Worm (Caenorhabditis elegans) whole organism, L1 larva: ENCODE results near the gene R05D8.9.

Source experiments
- C34B4.2 ChIP-seq: sonication (generic microtip); optimal IDR thresholded peaks from 2 replicates; lab custom pipeline; 2017; ENCODE audit warnings: mild to moderate bottlenecking, missing genetic modification characterization, missing compliant biosample characterization
- ceh-63 ChIP-seq: fragments of 200-800 bp; sonication (Bioruptor generic); optimal IDR thresholded peaks from 2 replicates; lab custom pipeline; 2018; ENCODE audit warnings: mild to moderate bottlenecking, missing genetic modification characterization, missing compliant biosample characterization
- ceh-8 ChIP-seq: fragments of 200-800 bp; sonication (Bioruptor generic); optimal IDR thresholded peaks from 2 replicates; lab custom pipeline; 2018; ENCODE audit warnings: mild to moderate bottlenecking, missing genetic modification characterization, moderate library complexity, missing compliant biosample characterization
- ceh-82 ChIP-seq, 3 experiments: fragments of 150-350 bp in 1 of 3; sonication (generic microtip) in 2 of 3; optimal IDR thresholded peaks; 2 replicates each; lab custom pipeline; 2014 to 2017; ENCODE audit warnings: missing biosample characterization in 3 of 3, missing genetic modification characterization in 3 of 3
- dsc-1 ChIP-seq: sonication (generic microtip); optimal IDR thresholded peaks from 2 replicates; lab custom pipeline; 2016; ENCODE audit warnings: mild to moderate bottlenecking, missing genetic modification characterization, missing compliant biosample characterization
- efl-1 ChIP-seq, 4 experiments: fragments of 150-350 bp; optimal IDR thresholded peaks in 3 of 4; peaks in 1 of 4; 1 replicate in 1 of 4; 2 replicates in 3 of 4; lab custom pipeline; 2014; ENCODE audit warnings: missing biosample characterization in 2 of 4, missing genetic modification characterization in 2 of 4, missing genetic modification reagents in 2 of 4
- elt-3 ChIP-seq, 6 experiments: fragments of 150-350 bp in 1 of 6; sonication (generic microtip); optimal IDR thresholded peaks; 2 replicates each; lab custom pipeline; 2017 to 2018; ENCODE audit warnings: missing biosample characterization in 6 of 6, missing genetic modification characterization in 6 of 6, inconsistent platforms in 1 of 6
- fkh-10 ChIP-seq: sonication (generic microtip); optimal IDR thresholded peaks from 2 replicates; lab custom pipeline; 2017; ENCODE audit warnings: missing biosample characterization, missing genetic modification reagents, missing genetic modification characterization
- fkh-8 ChIP-seq: sonication (generic microtip); optimal IDR thresholded peaks from 2 replicates; lab custom pipeline; 2016; ENCODE audit warnings: mild to moderate bottlenecking, missing genetic modification characterization, missing compliant biosample characterization
- grh-1 ChIP-seq: fragments of 200-800 bp; sonication (Bioruptor generic); IDR thresholded peaks from 2 replicates; pipeline ENCODE4 v1.3.6; 2022; ENCODE audit warnings: missing genetic modification reagents, missing genetic modification characterization, missing compliant biosample characterization
- hlh-4 ChIP-seq: sonication (generic microtip); optimal IDR thresholded peaks from 2 replicates; lab custom pipeline; 2016; ENCODE audit warnings: mild to moderate bottlenecking, missing genetic modification characterization, missing compliant biosample characterization
- hpl-2 ChIP-seq: fragments of 150-350 bp; optimal IDR thresholded peaks from 2 replicates; lab custom pipeline; 2014; ENCODE audit warnings: missing biosample characterization, missing genetic modification reagents, missing genetic modification characterization
- isw-1 ChIP-seq: fragments of 200-800 bp; sonication (Bioruptor generic); IDR thresholded peaks from 2 replicates; pipeline ENCODE4 v1.3.6; 2022; ENCODE audit warnings: missing genetic modification characterization, missing compliant biosample characterization
- lin-39 ChIP-seq: fragments of 150-350 bp; optimal IDR thresholded peaks from 2 replicates; lab custom pipeline; 2014; ENCODE audit warnings: missing biosample characterization, missing genetic modification reagents, missing genetic modification characterization
- mab-9 ChIP-seq: fragments of 200-800 bp; sonication (Bioruptor generic); IDR thresholded peaks from 2 replicates; pipeline ENCODE4 v1.3.6; 2022; ENCODE audit warnings: missing genetic modification reagents, missing genetic modification characterization, missing compliant biosample characterization
- mdl-1 ChIP-seq, 2 experiments: fragments of 150-350 bp; optimal IDR thresholded peaks; 2 replicates each; lab custom pipeline; 2014 to 2017; ENCODE audit warnings: missing biosample characterization in 2 of 2, missing genetic modification characterization in 2 of 2, inconsistent platforms in 1 of 2
- nhr-19 ChIP-seq: fragments of 200-800 bp; sonication (Bioruptor generic); conservative IDR thresholded peaks from 2 replicates; pipeline ENCODE4 v1.3.6; 2022; ENCODE audit warnings: missing genetic modification characterization, missing compliant biosample characterization
- nhr-47 ChIP-seq: sonication (generic microtip); optimal IDR thresholded peaks from 2 replicates; lab custom pipeline; 2016; ENCODE audit warnings: mild to moderate bottlenecking, missing genetic modification characterization, moderate library complexity, missing compliant biosample characterization
- nhr-76 ChIP-seq: sonication (generic microtip); optimal IDR thresholded peaks from 2 replicates; lab custom pipeline; 2017; ENCODE audit warnings: missing biosample characterization, missing genetic modification characterization
- nhr-77 ChIP-seq: fragments of 150-350 bp; optimal IDR thresholded peaks from 2 replicates; lab custom pipeline; 2014; ENCODE audit warnings: missing biosample characterization, missing genetic modification characterization
- nhr-84 ChIP-seq: sonication (generic microtip); optimal IDR thresholded peaks from 2 replicates; lab custom pipeline; 2017; ENCODE audit warnings: missing biosample characterization, missing genetic modification characterization
- nhr-85 ChIP-seq: sonication (generic microtip); peaks from one replicate; lab custom pipeline; 2016; ENCODE audit warnings: missing genetic modification characterization, inconsistent platforms, missing compliant biosample characterization
- nhr-90 ChIP-seq: sonication (generic microtip); optimal IDR thresholded peaks from 2 replicates; lab custom pipeline; 2016; ENCODE audit warnings: mild to moderate bottlenecking, missing genetic modification characterization, missing compliant biosample characterization; ENCODE audit not compliant: poor library complexity
- pax-3 ChIP-seq: fragments of 200-800 bp; sonication (Bioruptor generic); optimal IDR thresholded peaks from 2 replicates; lab custom pipeline; 2018; ENCODE audit warnings: mild to moderate bottlenecking, missing genetic modification characterization, moderate library complexity, missing compliant biosample characterization
- pqm-1 ChIP-seq: sonication (generic microtip); optimal IDR thresholded peaks from 3 replicates; lab custom pipeline; 2017; ENCODE audit warnings: missing biosample characterization, missing genetic modification characterization
- sox-4 ChIP-seq: sonication (generic microtip); optimal IDR thresholded peaks from 2 replicates; lab custom pipeline; 2016; ENCODE audit warnings: missing genetic modification characterization, missing compliant biosample characterization
- sptf-1 ChIP-seq: fragments of 150-350 bp; optimal IDR thresholded peaks from 2 replicates; lab custom pipeline; 2014; ENCODE audit warnings: missing biosample characterization, missing genetic modification characterization
- sup-37 ChIP-seq: fragments of 200-800 bp; sonication (Bioruptor generic); optimal IDR thresholded peaks from 2 replicates; lab custom pipeline; 2018; ENCODE audit warnings: mild to moderate bottlenecking, missing genetic modification characterization, missing compliant biosample characterization
- tlp-1 ChIP-seq: fragments of 150-350 bp; optimal IDR thresholded peaks from 2 replicates; lab custom pipeline; 2014; ENCODE audit warnings: missing biosample characterization, missing genetic modification characterization
- unc-130 ChIP-seq: fragments of 150-350 bp; optimal IDR thresholded peaks from 2 replicates; lab custom pipeline; 2017; ENCODE audit warnings: missing biosample characterization, missing genetic modification characterization, inconsistent platforms
- unc-30 ChIP-seq: sonication (generic microtip); optimal IDR thresholded peaks from 2 replicates; lab custom pipeline; 2017; ENCODE audit warnings: missing biosample characterization, missing genetic modification characterization
- zip-4 ChIP-seq: fragments of 200-800 bp; sonication (Bioruptor generic); optimal IDR thresholded peaks from 2 replicates; lab custom pipeline; 2018; ENCODE audit warnings: mild to moderate bottlenecking, missing genetic modification characterization, moderate library complexity, missing compliant biosample characterization

The R05D8.9 gene

DNA sequence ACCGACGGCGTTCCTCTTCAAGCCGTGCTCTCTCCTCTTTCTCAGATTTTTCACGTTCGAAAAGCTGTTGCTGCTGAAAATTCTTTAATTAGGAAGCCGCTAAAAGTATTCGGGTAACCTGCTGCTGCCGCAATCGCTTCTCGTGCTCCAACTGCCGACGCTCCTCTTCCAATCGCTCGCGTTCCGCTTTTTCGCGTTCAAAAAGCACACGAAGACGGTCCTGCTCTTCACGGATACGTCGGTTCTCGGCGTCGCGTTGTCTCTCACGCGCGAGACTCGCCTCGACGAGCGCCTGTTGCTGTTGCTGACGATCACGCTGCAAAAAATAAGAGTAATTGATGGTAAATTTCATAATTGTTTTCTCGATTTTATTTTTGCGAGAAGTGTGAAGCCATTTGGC, 33.3 kb upstream of the R05D8.9 start:
- TF ChIP-seq nhr-85 (tag; lab: Kevin White, UChicago) (no peak), sup-37 (GFP tag; lab: Kevin White, UChicago) (no peak), unc-30 (tag; lab: Kevin White, UChicago) (no peak), mab-9 (GFP tag; lab: Robert Waterston, UW) (no peak), fkh-8 (tag; lab: Kevin White, UChicago) (no peak), dsc-1 (tag; lab: Kevin White, UChicago) (no peak), hpl-2 (GFP tag; lab: Kevin White, UChicago) (no peak), nhr-90 (no peak), nhr-76 (no peak), nhr-77 (tag; lab: Kevin White, UChicago) (no peak), zip-4 (GFP tag; lab: Kevin White, UChicago) (no peak), ceh-63 (no peak), efl-1 (optimal IDR thresholded peaks at IDR 0.05; lab: Kevin White, UChicago) (no peak), efl-1 (GFP tag; optimal IDR thresholded peaks at IDR 0.05 in 1 of 2; lab: Kevin White, UChicago) (no peak), ceh-82 (tag; optimal IDR thresholded peaks at IDR 0.05; lab: Kevin White, UChicago) (no peak), hlh-4 (tag; lab: Kevin White, UChicago) (no peak), pax-3 (no peak), ceh-8 (GFP tag; lab: Kevin White, UChicago) (no peak)

- TF ChIP-seq fkh-10 (GFP tag; lab: Kevin White, UChicago) (no peak), nhr-47 (tag; lab: Kevin White, UChicago) (no peak), nhr-76 (no peak), grh-1 (GFP tag; lab: Robert Waterston, UW) (no peak), sptf-1 (tag; lab: Kevin White, UChicago) (no peak), nhr-77 (tag; lab: Kevin White, UChicago) (no peak), efl-1 (optimal IDR thresholded peaks at IDR 0.05; lab: Kevin White, UChicago) (no peak), efl-1 (GFP tag; optimal IDR thresholded peaks at IDR 0.05 in 1 of 2; lab: Kevin White, UChicago) (no peak), tlp-1 (tag; lab: Kevin White, UChicago) (no peak), lin-39 (tag; lab: Kevin White, UChicago) (no peak), unc-130 (tag; lab: Kevin White, UChicago) (no peak), pqm-1 (tag; lab: Kevin White, UChicago) (no peak), nhr-84 (tag; lab: Kevin White, UChicago) (no peak)
These were observed 32.0 kb upstream of the R05D8.9 start for ce11 chrV:2799172-2799869.

- TF ChIP-seq C34B4.2 (no peak), mdl-1 (tag; optimal IDR thresholded peaks at IDR 0.05; lab: Kevin White, UChicago) (no peak), fkh-8 (tag; lab: Kevin White, UChicago) (no peak), isw-1 (GFP tag; lab: Robert Waterston, UW) (no peak), tlp-1 (tag; lab: Kevin White, UChicago) (no peak), nhr-76 (no peak)
These were observed 28.6 kb upstream of the R05D8.9 start, which contains the start of gene F54E2.2 for ce11 chrV:2795998-2796397. F54E2.2 (plus strand) TSS chrV:2796298.

DNA sequence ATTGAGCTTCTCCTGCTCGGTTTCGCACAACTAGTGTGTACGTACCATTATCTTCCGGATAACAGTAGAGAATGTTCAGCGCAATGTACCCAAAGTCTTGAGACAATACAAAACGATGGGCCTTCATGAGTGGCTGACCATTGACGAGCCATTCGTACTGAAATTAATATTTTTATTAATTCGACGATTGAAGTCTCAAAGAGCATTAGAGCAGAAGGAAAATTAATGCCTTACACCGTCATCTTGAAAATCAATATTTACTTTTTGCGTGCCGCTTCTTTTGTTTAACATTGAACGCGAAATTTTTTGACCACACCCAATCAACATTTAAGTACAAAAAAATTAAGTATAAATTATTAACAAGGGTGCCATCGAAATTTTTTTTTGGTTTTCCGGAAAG, 25.6 kb upstream of the R05D8.9 start:
- no peak for TF ChIP-seq efl-1 (optimal IDR thresholded peaks at IDR 0.05; lab: Kevin White, UChicago)
- peak in 1 of 2 experiments; percentile 68 for TF ChIP-seq efl-1 (GFP tag; optimal IDR thresholded peaks at IDR 0.05 in 1 of 2; lab: Kevin White, UChicago)
- TF ChIP-seq nhr-19 (GFP tag; lab: Robert Waterston, UW), result no peak

ce11 chrV:2780786-2781185, 13.4 kb upstream of the R05D8.9 start, which contains the start of gene R05D8.11:
R05D8.11 (minus strand) TSS chrV:2780886.
- TF ChIP-seq elt-3 (tag; optimal IDR thresholded peaks at IDR 0.05; lab: Kevin White, UChicago), result peak in 1 of 6 experiments; percentile 0
- no peak for TF ChIP-seq sox-4
